Worm (Caenorhabditis elegans): Measurements from ENCODE around the gene rpl-6.

rpl-6 gene

DNA sequence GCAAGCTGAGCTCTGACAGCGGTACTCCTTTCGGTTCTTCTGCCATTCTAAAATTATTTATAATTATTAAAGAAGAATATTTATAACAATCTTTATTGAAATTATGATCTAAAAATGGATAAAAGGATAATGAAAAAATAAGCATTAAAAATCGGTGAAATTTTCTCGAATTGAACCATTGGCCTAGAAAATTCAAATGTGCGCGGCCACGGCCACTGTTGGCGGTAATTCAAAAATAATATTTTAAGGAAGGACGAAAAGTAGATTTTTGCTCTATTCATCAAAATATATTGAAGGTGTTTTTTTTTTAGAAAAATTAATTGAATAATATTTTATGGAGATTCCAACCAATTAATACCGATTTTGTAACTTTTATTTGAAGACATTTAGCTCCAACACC, 9.4 kb upstream of the rpl-6 start, which contains the start of gene pfd-5 (continued):
- TF ChIP-seq lin-39 (tag; optimal IDR thresholded peaks at IDR 0.05): no peak
- TF ChIP-seq nhr-77 (tag; optimal IDR thresholded peaks at IDR 0.05): no peak
- no peak for TF ChIP-seq unc-62 (GFP tag; optimal IDR thresholded peaks at IDR 0.05 in 1 of 2)
- no peak for TF ChIP-seq unc-62 (tag; optimal IDR thresholded peaks at IDR 0.05)
- TF ChIP-seq unc-39 (tag; optimal IDR thresholded peaks at IDR 0.05): no peak
- TF ChIP-seq ZK546.5 (tag; optimal IDR thresholded peaks at IDR 0.05): no peak
- no peak for TF ChIP-seq madf-9 (GFP tag; conservative IDR thresholded peaks at IDR 0.05)
- TF ChIP-seq hlh-11 (tag; optimal IDR thresholded peaks at IDR 0.05): no peak
- TF ChIP-seq fkh-10 (GFP tag; optimal IDR thresholded peaks at IDR 0.05): no peak
- TF ChIP-seq aly-2 (tag; optimal IDR thresholded peaks at IDR 0.05): no peak
- TF ChIP-seq F37D6.2 (tag; optimal IDR thresholded peaks at IDR 0.05): no peak
- no peak for TF ChIP-seq snpc-4 (tag; optimal IDR thresholded peaks at IDR 0.05)
- TF ChIP-seq nhr-111 (GFP tag; optimal IDR thresholded peaks at IDR 0.05): no peak
- no peak for TF ChIP-seq jun-1 (tag; optimal IDR thresholded peaks at IDR 0.05)
- TF ChIP-seq R02D3.7 (tag; optimal IDR thresholded peaks at IDR 0.05): no peak
- peak; percentile 53 for TF ChIP-seq lin-38 (GFP tag; IDR thresholded peaks at IDR 0.05)
- TF ChIP-seq zag-1 (tag; optimal IDR thresholded peaks at IDR 0.05): no peak
- no peak for TF ChIP-seq php-3 (GFP tag; IDR thresholded peaks at IDR 0.05)
- TF ChIP-seq ama-1 (optimal IDR thresholded peaks at IDR 0.05): no peak
- no peak for TF ChIP-seq vab-7 (GFP tag; IDR thresholded peaks at IDR 0.05)
- no peak for TF ChIP-seq ZK337.2 (GFP tag; IDR thresholded peaks at IDR 0.05)
- no peak for TF ChIP-seq tag-97 (GFP tag; IDR thresholded peaks at IDR 0.05)
- TF ChIP-seq cey-2 (tag; optimal IDR thresholded peaks at IDR 0.05; ENCODE audit: borderline replicate concordance, insufficient read depth): no peak
- no peak for TF ChIP-seq ceh-82 (tag; optimal IDR thresholded peaks at IDR 0.05)
- no peak for TF ChIP-seq daf-16 (GFP tag; optimal IDR thresholded peaks at IDR 0.05)
- peak; percentile 15 for TF ChIP-seq daf-16 (tag; optimal IDR thresholded peaks at IDR 0.05)
- TF ChIP-seq lim-7 (GFP tag; IDR thresholded peaks at IDR 0.05): no peak
- TF ChIP-seq duxl-1 (tag; optimal IDR thresholded peaks at IDR 0.05; ENCODE audit: poor library complexity): no peak

DNA sequence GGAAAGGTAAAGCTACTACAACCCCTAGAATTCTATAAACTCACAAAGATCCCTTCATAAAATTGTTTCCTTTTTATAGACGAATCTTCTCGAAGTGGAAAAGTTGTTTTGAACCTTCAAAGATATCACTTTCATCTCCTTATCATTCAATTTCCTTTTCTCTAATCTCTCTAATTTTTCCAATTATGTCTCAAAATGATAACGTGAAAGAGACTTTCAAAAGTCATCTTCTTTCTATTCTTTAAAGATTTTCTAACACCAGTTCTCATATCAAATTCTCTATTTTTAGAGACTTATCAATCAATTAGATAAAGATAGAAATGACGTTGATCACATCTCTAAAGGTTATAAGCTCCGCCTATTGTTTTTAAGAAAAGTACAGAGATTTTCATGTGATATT, 8.8 kb upstream of the rpl-6 start:
- TF ChIP-seq spr-1 (tag; optimal IDR thresholded peaks at IDR 0.05) (no peak), daf-8 (GFP tag; IDR thresholded peaks at IDR 0.05) (no peak), nhr-237 (tag; optimal IDR thresholded peaks at IDR 0.05) (no peak), F49E8.2 (tag; optimal IDR thresholded peaks at IDR 0.05; ENCODE audit: borderline replicate concordance) (no peak), cey-2 (tag; optimal IDR thresholded peaks at IDR 0.05; ENCODE audit: borderline replicate concordance, insufficient read depth) (peak; percentile 17), unc-130 (GFP tag; optimal IDR thresholded peaks at IDR 0.05) (no peak), dve-1 (tag; optimal IDR thresholded peaks at IDR 0.05; ENCODE audit: insufficient read depth) (peak; percentile 17), hif-1 (tag; optimal IDR thresholded peaks at IDR 0.05) (no peak), ama-1 (optimal IDR thresholded peaks at IDR 0.05) (no peak), lin-13 (GFP tag; optimal IDR thresholded peaks at IDR 0.05) (no peak), Y105C5A.15 (GFP tag; IDR thresholded peaks at IDR 0.05) (no peak), attf-4 (tag; optimal IDR thresholded peaks at IDR 0.05) (no peak), mep-1 (tag; optimal IDR thresholded peaks at IDR 0.05) (peak; percentile 25)

DNA sequence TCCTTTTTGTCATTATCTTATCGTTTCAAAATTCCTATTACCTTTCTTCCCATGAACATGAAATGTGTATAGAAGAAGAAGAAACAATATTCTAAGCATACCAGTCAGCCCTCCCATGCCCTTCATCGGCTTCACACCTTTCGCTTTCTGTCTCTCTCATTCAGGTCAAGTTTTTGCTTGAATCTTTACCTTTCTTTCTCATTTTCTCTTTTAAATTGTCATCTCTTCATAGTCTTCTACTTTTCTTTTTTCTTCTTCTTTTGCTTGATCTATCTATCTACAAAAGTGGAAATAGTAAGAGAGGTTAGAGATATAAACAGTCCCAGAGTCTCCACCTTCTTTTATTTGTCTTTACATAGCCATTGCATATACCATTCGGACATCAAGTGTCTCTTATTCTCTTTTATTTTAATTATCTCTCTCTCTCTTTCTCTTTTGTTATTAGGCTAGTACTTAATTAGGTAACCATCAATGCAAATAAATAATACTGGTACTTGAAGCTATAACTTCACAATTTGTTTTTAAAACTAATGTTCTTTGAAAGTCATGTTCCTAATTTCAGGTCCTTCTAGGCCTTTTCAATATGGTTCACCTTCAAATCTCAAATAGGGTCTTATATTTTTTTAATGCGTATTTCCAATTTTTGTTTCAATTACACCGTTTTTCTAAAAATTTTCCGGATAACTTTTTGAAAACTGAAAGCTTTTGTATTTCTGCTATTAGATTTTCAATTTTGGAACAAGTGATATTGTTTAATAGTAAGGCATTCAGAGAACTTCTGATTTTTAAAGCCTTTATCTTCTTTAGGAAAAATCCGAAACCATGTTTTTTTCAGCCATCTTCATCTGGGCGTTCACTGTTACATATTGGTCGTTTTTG, 6.6 kb upstream of the rpl-6 start, which contains the start of gene dpy-31:
dpy-31 (plus strand) TSS at position 829 of the 879 bp plus-strand sequence.
- TF ChIP-seq D1046.2 (GFP tag; IDR thresholded peaks at IDR 0.05) (no peak), jun-1 (tag; optimal IDR thresholded peaks at IDR 0.05) (no peak), fos-1 (tag; optimal IDR thresholded peaks at IDR 0.05) (no peak), R02D3.7 (tag; optimal IDR thresholded peaks at IDR 0.05) (no peak), spr-1 (tag; optimal IDR thresholded peaks at IDR 0.05) (no peak), mep-1 (tag; optimal IDR thresholded peaks at IDR 0.05) (peak; percentile 58), dpl-1 (GFP tag; optimal IDR thresholded peaks at IDR 0.05) (no peak), mdl-1 (tag; optimal IDR thresholded peaks at IDR 0.05) (peak in 1 of 2 experiments; percentile 15), cey-2 (tag; optimal IDR thresholded peaks at IDR 0.05; ENCODE audit: borderline replicate concordance, insufficient read depth) (peak; percentile 34), hlh-11 (tag; optimal IDR thresholded peaks at IDR 0.05) (peak; percentile 13), hmg-1.1 (GFP tag; IDR thresholded peaks at IDR 0.05) (no peak), mdt-29 (GFP tag; IDR thresholded peaks at IDR 0.05) (no peak), mxl-2 (GFP tag; conservative IDR thresholded peaks at IDR 0.05) (no peak), dve-1 (tag; optimal IDR thresholded peaks at IDR 0.05; ENCODE audit: insufficient read depth) (peak; percentile 40), fkh-10 (GFP tag; optimal IDR thresholded peaks at IDR 0.05) (no peak), nhr-10 (tag; optimal IDR thresholded peaks at IDR 0.05) (peak; percentile 6), nhr-28 (tag; optimal IDR thresholded peaks at IDR 0.05) (peak; percentile 21), lin-13 (GFP tag; optimal IDR thresholded peaks at IDR 0.05) (no peak), snpc-4 (tag; optimal IDR thresholded peaks at IDR 0.05) (no peak)
